Worm (Caenorhabditis elegans) whole organism, late embryonic: ENCODE measurements around the gene gst-29.
A peak's percentile ranks its signal among the peaks of the same experiment; 100 is the strongest.

ENCODE experiments used
- C08G9.2 ChIP-seq: sonication (generic microtip); optimal IDR thresholded peaks from 2 replicates; lab custom pipeline; 2016; ENCODE audit warnings: mild to moderate bottlenecking, missing genetic modification characterization, moderate library complexity, missing compliant biosample characterization
- F13H6.1 ChIP-seq: sonication (generic microtip); optimal IDR thresholded peaks from 2 replicates; lab custom pipeline; 2016; ENCODE audit warnings: missing genetic modification characterization, missing compliant biosample characterization
- T23F11.4 ChIP-seq: fragments of 200-800 bp; sonication (Bioruptor generic); optimal IDR thresholded peaks from 2 replicates; lab custom pipeline; 2018; ENCODE audit warnings: mild to moderate bottlenecking, missing genetic modification characterization, missing compliant biosample characterization
- Y22D7AL.16 ChIP-seq: sonication (generic microtip); optimal IDR thresholded peaks from 2 replicates; lab custom pipeline; 2016; ENCODE audit warnings: missing genetic modification characterization, missing compliant biosample characterization
- ceh-14 ChIP-seq: sonication (generic microtip); optimal IDR thresholded peaks from 2 replicates; lab custom pipeline; 2016; ENCODE audit warnings: missing genotype, missing genetic modification characterization, missing compliant biosample characterization
- ceh-18 ChIP-seq: sonication (generic microtip); optimal IDR thresholded peaks from 2 replicates; lab custom pipeline; 2016; ENCODE audit warnings: missing genetic modification characterization, missing compliant biosample characterization
- ceh-22 ChIP-seq: sonication (generic microtip); optimal IDR thresholded peaks from 2 replicates; lab custom pipeline; 2017; ENCODE audit warnings: missing biosample characterization, missing genetic modification characterization
- ceh-24 ChIP-seq: sonication (generic microtip); optimal IDR thresholded peaks from 2 replicates; lab custom pipeline; 2016; ENCODE audit warnings: mild to moderate bottlenecking, missing genetic modification characterization, missing compliant biosample characterization
- ceh-30 ChIP-seq: fragments of 150-350 bp; optimal IDR thresholded peaks from 2 replicates; lab custom pipeline; 2014; ENCODE audit warnings: missing biosample characterization, missing genetic modification characterization
- ceh-48 ChIP-seq: sonication (generic microtip); optimal IDR thresholded peaks from 2 replicates; lab custom pipeline; 2016; ENCODE audit warnings: missing genetic modification characterization, inconsistent platforms, missing compliant biosample characterization
- ceh-6 ChIP-seq: fragments of 200-800 bp; sonication (Bioruptor generic); optimal IDR thresholded peaks from 2 replicates; lab custom pipeline; 2018; ENCODE audit warnings: mild to moderate bottlenecking, missing genetic modification characterization, missing compliant biosample characterization
- dve-1 ChIP-seq: sonication (generic microtip); optimal IDR thresholded peaks from 2 replicates; lab custom pipeline; 2017; ENCODE audit warnings: antibody characterized with exemption, mild to moderate bottlenecking, missing genetic modification characterization, missing compliant biosample characterization
- elt-4 ChIP-seq: sonication (generic microtip); optimal IDR thresholded peaks from 2 replicates; lab custom pipeline; 2016; ENCODE audit warnings: missing genetic modification characterization, missing compliant biosample characterization
- eyg-1 ChIP-seq: sonication (generic microtip); optimal IDR thresholded peaks from 2 replicates; lab custom pipeline; 2016; ENCODE audit warnings: missing genotype, missing genetic modification characterization, missing compliant biosample characterization
- gmeb-2 ChIP-seq: sonication (generic microtip); optimal IDR thresholded peaks from 2 replicates; lab custom pipeline; 2016; ENCODE audit warnings: missing genetic modification characterization, inconsistent platforms, missing compliant biosample characterization
- hlh-8 ChIP-seq: sonication (generic microtip); optimal IDR thresholded peaks from 2 replicates; lab custom pipeline; 2016; ENCODE audit warnings: missing genotype, missing genetic modification characterization, missing compliant biosample characterization
- nfya-1 ChIP-seq: sonication (generic microtip); optimal IDR thresholded peaks from 2 replicates; lab custom pipeline; 2017; ENCODE audit warnings: missing genetic modification characterization, mild to moderate bottlenecking, missing compliant biosample characterization, antibody characterized with exemption, moderate library complexity
- nhr-11 ChIP-seq: fragments of 150-350 bp; optimal IDR thresholded peaks from 2 replicates; lab custom pipeline; 2014; ENCODE audit warnings: missing biosample characterization, missing genetic modification characterization
- nhr-232 ChIP-seq: sonication (generic microtip); optimal IDR thresholded peaks from 2 replicates; lab custom pipeline; 2016; ENCODE audit warnings: missing genetic modification characterization, missing compliant biosample characterization
- pag-3 ChIP-seq: sonication (generic microtip); optimal IDR thresholded peaks from 2 replicates; lab custom pipeline; 2016; ENCODE audit warnings: missing compliant biosample characterization, missing genetic modification characterization, borderline replicate concordance
- pax-1 ChIP-seq: fragments of 150-350 bp; optimal IDR thresholded peaks from 2 replicates; lab custom pipeline; 2014; ENCODE audit warnings: missing biosample characterization, missing genetic modification characterization
- pha-4 ChIP-seq: fragments of 150-350 bp; optimal IDR thresholded peaks from 2 replicates; lab custom pipeline; 2018; ENCODE audit warnings: missing biosample characterization, missing genetic modification reagents, missing genetic modification characterization
- ref-2 ChIP-seq: sonication (generic microtip); optimal IDR thresholded peaks from 2 replicates; lab custom pipeline; 2016; ENCODE audit warnings: missing genetic modification characterization, missing compliant biosample characterization
- rnt-1 ChIP-seq: sonication (generic microtip); optimal IDR thresholded peaks from 2 replicates; lab custom pipeline; 2016; ENCODE audit warnings: missing genetic modification characterization, missing compliant biosample characterization
- sdc-2 ChIP-seq: sonication (generic microtip); optimal IDR thresholded peaks from 2 replicates; lab custom pipeline; 2016; ENCODE audit warnings: missing genotype, missing genetic modification characterization, missing compliant biosample characterization
- sox-2 ChIP-seq: fragments of 200-800 bp; sonication (Bioruptor generic); IDR thresholded peaks from 2 replicates; pipeline ENCODE4 v1.3.6; 2022; ENCODE audit warnings: missing genetic modification reagents, missing genetic modification characterization, missing compliant biosample characterization
- sox-4 ChIP-seq: sonication (generic microtip); optimal IDR thresholded peaks from 2 replicates; lab custom pipeline; 2017; ENCODE audit warnings: mild to moderate bottlenecking, missing genetic modification characterization, inconsistent platforms, missing compliant biosample characterization
- syd-9 ChIP-seq: sonication (generic microtip); optimal IDR thresholded peaks from 2 replicates; lab custom pipeline; 2016; ENCODE audit warnings: mild to moderate bottlenecking, missing genetic modification characterization, moderate library complexity, missing compliant biosample characterization
- tbx-7 ChIP-seq: sonication (generic microtip); optimal IDR thresholded peaks from 2 replicates; lab custom pipeline; 2016; ENCODE audit warnings: missing genotype, missing genetic modification characterization, missing compliant biosample characterization
- ttx-3 ChIP-seq: sonication (generic microtip); optimal IDR thresholded peaks from 2 replicates; lab custom pipeline; 2016; ENCODE audit warnings: missing genetic modification reagents, missing genetic modification characterization, missing compliant biosample characterization
- unc-42 ChIP-seq: sonication (generic microtip); optimal IDR thresholded peaks from 2 replicates; lab custom pipeline; 2016; ENCODE audit warnings: missing genotype, missing genetic modification characterization, missing compliant biosample characterization

The gst-29 gene

DNA sequence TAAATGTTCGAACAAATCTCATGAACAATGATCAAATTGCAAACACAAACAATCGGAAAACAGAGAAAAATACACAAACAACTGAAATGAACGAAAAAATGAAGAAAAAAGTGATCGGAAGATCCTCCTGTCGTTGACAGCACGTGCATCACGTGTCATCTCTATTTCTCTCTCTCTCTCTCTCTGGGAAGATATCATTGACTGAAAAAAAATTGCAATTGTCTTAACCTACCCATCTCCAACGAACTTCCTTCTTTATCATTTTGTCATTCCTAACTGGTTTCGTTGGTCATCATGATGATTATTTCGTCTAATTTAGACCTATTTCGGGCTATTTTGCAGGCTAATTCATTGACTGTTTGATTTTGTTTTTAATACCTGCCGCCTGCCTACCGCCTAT lies 35.7 kb upstream of the gst-29 start:
- no peak for TF ChIP-seq pag-3
- no peak for TF ChIP-seq F13H6.1
- TF ChIP-seq ceh-22 (tag; lab: Kevin White, UChicago), result no peak
- TF ChIP-seq nhr-232 (tag; lab: Kevin White, UChicago), result no peak
- no peak for TF ChIP-seq T23F11.4 (GFP tag; lab: Kevin White, UChicago)
- TF ChIP-seq hlh-8 (tag; lab: Kevin White, UChicago), result no peak

- TF ChIP-seq ttx-3 (tag; lab: Kevin White, UChicago), result no peak
- no peak for TF ChIP-seq ceh-48 (tag; lab: Kevin White, UChicago)
- TF ChIP-seq dve-1 (tag; lab: Kevin White, UChicago), result peak; percentile 65
Observed at ce11 chrII:15204069-15204850, 34.6 kb upstream of the gst-29 start.

- TF ChIP-seq sdc-2 (tag; lab: Kevin White, UChicago), result no peak
- no peak for TF ChIP-seq ceh-18 (tag; lab: Kevin White, UChicago)
- no peak for TF ChIP-seq pax-1 (tag; lab: Kevin White, UChicago)
- no peak for TF ChIP-seq ceh-24
- TF ChIP-seq syd-9 (tag; lab: Kevin White, UChicago), result no peak
- no peak for TF ChIP-seq ceh-6 (GFP tag; lab: Kevin White, UChicago)
- TF ChIP-seq nhr-11, result no peak
- TF ChIP-seq unc-42 (tag; lab: Kevin White, UChicago), result no peak
- no peak for TF ChIP-seq gmeb-2
- no peak for TF ChIP-seq sox-4 (tag; lab: Kevin White, UChicago)
- no peak for TF ChIP-seq T23F11.4 (GFP tag; lab: Kevin White, UChicago)
- TF ChIP-seq ceh-14, result no peak
- no peak for TF ChIP-seq ref-2 (tag; lab: Kevin White, UChicago)
- no peak for TF ChIP-seq Y22D7AL.16 (tag; lab: Kevin White, UChicago)
- TF ChIP-seq tbx-7 (tag; lab: Kevin White, UChicago), result no peak
- no peak for TF ChIP-seq elt-4
- no peak for TF ChIP-seq C08G9.2 (tag; lab: Kevin White, UChicago)
Observed at ce11 chrII:15203398-15204068, 33.9 kb upstream of the gst-29 start.

DNA sequence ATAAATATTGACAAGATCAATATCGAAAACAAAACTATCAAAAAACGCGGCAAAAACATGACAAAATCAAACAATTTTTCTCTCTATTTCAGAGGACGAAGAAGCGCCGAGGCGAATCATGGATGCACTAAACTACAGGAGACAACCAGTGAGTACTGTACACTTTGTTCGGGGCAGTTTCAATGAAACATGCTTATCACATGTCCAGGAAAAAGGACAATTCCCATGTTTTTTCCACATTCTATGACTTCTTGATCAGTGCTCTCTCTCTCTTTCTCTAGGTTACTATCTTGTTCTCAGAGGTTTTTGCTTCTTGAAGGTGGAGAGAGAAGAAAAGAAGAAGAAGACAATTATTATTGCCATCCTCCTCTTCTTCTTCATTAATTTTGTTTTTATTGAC lies 27.8 kb upstream of the gst-29 start:
- no peak for TF ChIP-seq eyg-1 (tag; lab: Kevin White, UChicago)
- no peak for TF ChIP-seq pha-4
- TF ChIP-seq unc-42 (tag; lab: Kevin White, UChicago), result no peak

DNA sequence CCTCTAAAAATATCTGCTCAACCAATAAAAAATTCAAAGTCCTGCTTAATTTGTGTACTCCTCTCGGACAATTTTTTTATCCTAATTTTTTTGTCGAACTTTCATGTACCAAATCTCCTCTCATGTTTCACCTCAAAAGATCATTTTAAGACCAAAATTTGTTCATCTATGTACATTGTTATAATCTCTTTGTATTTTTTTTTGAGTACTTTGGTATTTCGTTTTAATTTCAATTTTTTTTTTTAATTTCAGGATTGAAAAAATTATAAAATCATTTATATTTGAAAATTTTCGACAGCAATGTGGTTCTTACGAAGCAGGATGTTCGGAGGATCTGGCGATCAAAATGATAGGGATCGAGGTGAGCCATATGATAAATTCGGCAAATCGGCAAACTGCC lies 26.8 kb upstream of the gst-29 start, which contains the start of gene spsb-1:
Gene spsb-1, plus strand, starts transcription at position 301 of the 400 bp plus-strand sequence.
- no peak for TF ChIP-seq rnt-1 (tag; lab: Kevin White, UChicago)
- TF ChIP-seq unc-42 (tag; lab: Kevin White, UChicago), result no peak
- TF ChIP-seq ceh-30 (tag; lab: Kevin White, UChicago), result no peak
- TF ChIP-seq ceh-22 (tag; lab: Kevin White, UChicago), result no peak
- TF ChIP-seq nfya-1 (tag; lab: Kevin White, UChicago), result no peak
- TF ChIP-seq sox-2 (GFP tag; lab: Robert Waterston, UW), result no peak
- no peak for TF ChIP-seq gmeb-2
- no peak for TF ChIP-seq dve-1 (tag; lab: Kevin White, UChicago)
